1 fruit fly cellular context compared by ENCODE assay signal in genomic region chr3R:16624750-16625549, dm6.
TF ChIP-seq lines count a peak whose summit lies in the region.

TSS of gene Fas1 (plus strand) at chr3R:16625238.

TF ChIP-seq in whole organism, embryonic, 481 proteins besides CTCF, POLR2A, EP300 and RAD21 (continued from another document):
- TF ChIP-seq CG2199 (GFP tag; IDR thresholded peaks at IDR 0.05; lab: Robert Waterston, UW) (peak; percentile 80; the same call in 2 of the 3 replicates), Med (GFP tag; lab: Kevin White, UChicago) (peak; percentile 78), CG13123 (GFP tag; optimal IDR thresholded peaks at IDR 0.05; lab: Kevin White, UChicago) (no peak), stc (GFP tag; IDR thresholded peaks at IDR 0.05; lab: Robert Waterston, UW) (peak; percentile 9; the same call in 1 of the 2 replicates), CG14710 (tag; optimal IDR thresholded peaks at IDR 0.05; lab: Kevin White, UChicago) (peak; percentile 70), CG4730 (GFP tag; IDR thresholded peaks at IDR 0.05; lab: Robert Waterston, UW) (no peak), Dek (tag; optimal IDR thresholded peaks at IDR 0.05; lab: Kevin White, UChicago) (no peak), CG7271 (tag; optimal IDR thresholded peaks at IDR 0.05; lab: Kevin White, UChicago) (no peak), ac (GFP tag; optimal IDR thresholded peaks at IDR 0.05; lab: Kevin White, UChicago) (no peak), CG14965 (GFP tag; optimal IDR thresholded peaks at IDR 0.05; lab: Kevin White, UChicago; ENCODE audit: borderline replicate concordance) (no peak), pita (GFP tag; optimal IDR thresholded peaks at IDR 0.05; lab: Kevin White, UChicago) (peak; percentile 93), maf-S (GFP tag; optimal IDR thresholded peaks at IDR 0.05; lab: Kevin White, UChicago) (no peak), CG12299 (tag; optimal IDR thresholded peaks at IDR 0.05; lab: Kevin White, UChicago) (peak; percentile 13), gcm (GFP tag; optimal IDR thresholded peaks at IDR 0.05; lab: Kevin White, UChicago) (no peak), prd (optimal IDR thresholded peaks at IDR 0.05; lab: Kevin White, UChicago) (no peak), prd (GFP tag; IDR thresholded peaks at IDR 0.05; lab: Robert Waterston, UW) (no peak), hbn (GFP tag; IDR thresholded peaks at IDR 0.05; lab: Robert Waterston, UW; ENCODE audit: partially characterized antibody) (peak; percentile 40; the same call in 1 of the 2 replicates), CG4424 (GFP tag; optimal IDR thresholded peaks at IDR 0.05; lab: Kevin White, UChicago) (peak; percentile 15), Dll (GFP tag; IDR thresholded peaks at IDR 0.05; lab: Robert Waterston, UW; ENCODE audit: partially characterized antibody) (peak; percentile 69), Sox102F (GFP tag; optimal IDR thresholded peaks at IDR 0.05; lab: Kevin White, UChicago) (no peak), cato (GFP tag; optimal IDR thresholded peaks at IDR 0.05; lab: Kevin White, UChicago; ENCODE audit: borderline replicate concordance) (no peak), Sry-δ (GFP tag; optimal IDR thresholded peaks at IDR 0.05; lab: Kevin White, UChicago) (peak; percentile 57), lbe (GFP tag; optimal IDR thresholded peaks at IDR 0.05; lab: Kevin White, UChicago) (no peak), knrl (GFP tag; IDR thresholded peaks at IDR 0.05; lab: Robert Waterston, UW; ENCODE audit: partially characterized antibody) (peak; percentile 52; the same call in 1 of the 3 replicates), chn (GFP tag; optimal IDR thresholded peaks at IDR 0.05; lab: Kevin White, UChicago) (no peak), CG8359 (GFP tag; optimal IDR thresholded peaks at IDR 0.05; lab: Kevin White, UChicago; ENCODE audit: borderline replicate concordance) (no peak), NC2α (GFP tag; optimal IDR thresholded peaks at IDR 0.05; lab: Kevin White, UChicago) (no peak), CG5953 (GFP tag; IDR thresholded peaks at IDR 0.05; lab: Robert Waterston, UW) (no peak), Spps (tag; optimal IDR thresholded peaks at IDR 0.05; lab: Kevin White, UChicago) (no peak), Scr (GFP tag; IDR thresholded peaks at IDR 0.05; lab: Robert Waterston, UW; ENCODE audit: partially characterized antibody) (peak; percentile 71), CG6765 (GFP tag; optimal IDR thresholded peaks at IDR 0.05; lab: Kevin White, UChicago) (peak; percentile 8), CG18011 (GFP tag; optimal IDR thresholded peaks at IDR 0.05; lab: Kevin White, UChicago) (no peak), CG12219 (GFP tag; optimal IDR thresholded peaks at IDR 0.05; lab: Kevin White, UChicago) (no peak), jing (GFP tag; optimal IDR thresholded peaks at IDR 0.05; lab: Kevin White, UChicago) (no peak), CG8089 (GFP tag; optimal IDR thresholded peaks at IDR 0.05; lab: Kevin White, UChicago) (peak; percentile 15), pzg (GFP tag; optimal IDR thresholded peaks at IDR 0.05; lab: Kevin White, UChicago) (peak; percentile 39), Hmr (GFP tag; optimal IDR thresholded peaks at IDR 0.05; lab: Kevin White, UChicago) (peak; percentile 41), phol (tag; optimal IDR thresholded peaks at IDR 0.05; lab: Kevin White, UChicago) (peak; percentile 12), Hsf (GFP tag; optimal IDR thresholded peaks at IDR 0.05; lab: Kevin White, UChicago) (no peak), Doc3 (GFP tag; IDR thresholded peaks at IDR 0.05; lab: Robert Waterston, UW; ENCODE audit: partially characterized antibody) (peak; percentile 62), CG30020 (tag; optimal IDR thresholded peaks at IDR 0.05; lab: Kevin White, UChicago) (peak; percentile 6), CG18764 (GFP tag; optimal IDR thresholded peaks at IDR 0.05; lab: Kevin White, UChicago) (no peak), CG2129 (GFP tag; IDR thresholded peaks at IDR 0.05; lab: Robert Waterston, UW; ENCODE audit: partially characterized antibody) (peak; percentile 49), Neu2 (GFP tag; optimal IDR thresholded peaks at IDR 0.05; lab: Kevin White, UChicago; ENCODE audit: borderline replicate concordance) (no peak), Abd-B (GFP tag; optimal IDR thresholded peaks at IDR 0.05; lab: Kevin White, UChicago) (peak; percentile 36), stwl (tag; optimal IDR thresholded peaks at IDR 0.05; lab: Kevin White, UChicago) (peak; percentile 89), lmd (GFP tag; IDR thresholded peaks at IDR 0.05; lab: Robert Waterston, UW) (no peak), ap (GFP tag; IDR thresholded peaks at IDR 0.05; lab: Robert Waterston, UW) (no peak), MBD-R2 (GFP tag; IDR thresholded peaks at IDR 0.05; lab: Robert Waterston, UW) (peak; percentile 41), Side (GFP tag; optimal IDR thresholded peaks at IDR 0.05; lab: Kevin White, UChicago) (no peak), CG3838 (GFP tag; optimal IDR thresholded peaks at IDR 0.05; lab: Kevin White, UChicago) (no peak), Fer2 (tag; optimal IDR thresholded peaks at IDR 0.05; lab: Kevin White, UChicago) (no peak), amos (GFP tag; IDR thresholded peaks at IDR 0.05; lab: Robert Waterston, UW; ENCODE audit: partially characterized antibody) (peak; percentile 71), Ets97D (GFP tag; optimal IDR thresholded peaks at IDR 0.05; lab: Kevin White, UChicago) (peak; percentile 59), crp (GFP tag; optimal IDR thresholded peaks at IDR 0.05; lab: Kevin White, UChicago) (no peak), Oli (tag; optimal IDR thresholded peaks at IDR 0.05; lab: Kevin White, UChicago) (no peak), dm (GFP tag; optimal IDR thresholded peaks at IDR 0.05; lab: Kevin White, UChicago) (peak; percentile 30), CG15514 (GFP tag; optimal IDR thresholded peaks at IDR 0.05; lab: Kevin White, UChicago) (peak; percentile 41), CG1603 (tag; optimal IDR thresholded peaks at IDR 0.05; lab: Kevin White, UChicago) (peak; percentile 5), kah (GFP tag; optimal IDR thresholded peaks at IDR 0.05; lab: Kevin White, UChicago) (no peak), CG7963 (GFP tag; IDR thresholded peaks at IDR 0.05; lab: Robert Waterston, UW; ENCODE audit: partially characterized antibody) (peak; percentile 70), CG2116 (GFP tag; optimal IDR thresholded peaks at IDR 0.05; lab: Kevin White, UChicago) (peak; percentile 99), CG7987 (GFP tag; optimal IDR thresholded peaks at IDR 0.05; lab: Kevin White, UChicago) (peak; percentile 23), unc-4 (GFP tag; IDR thresholded peaks at IDR 0.05; lab: Robert Waterston, UW; ENCODE audit: partially characterized antibody) (peak; percentile 74), NFAT (GFP tag; IDR thresholded peaks at IDR 0.05; lab: Robert Waterston, UW) (peak; percentile 42; the same call in 1 of the 2 replicates), z (GFP tag; IDR thresholded peaks at IDR 0.05; lab: Robert Waterston, UW) (no peak), sd (tag; optimal IDR thresholded peaks at IDR 0.05; lab: Kevin White, UChicago) (peak; percentile 7), D19A (tag; optimal IDR thresholded peaks at IDR 0.05; lab: Kevin White, UChicago) (peak; percentile 2), Dp (GFP tag; optimal IDR thresholded peaks at IDR 0.05; lab: Kevin White, UChicago) (peak; percentile 73), CG30431 (GFP tag; optimal IDR thresholded peaks at IDR 0.05; lab: Kevin White, UChicago) (no peak), CG10366 (GFP tag; IDR thresholded peaks at IDR 0.05; lab: Robert Waterston, UW) (no peak), Dad (GFP tag; optimal IDR thresholded peaks at IDR 0.05; lab: Kevin White, UChicago) (no peak), BEAF-32 (GFP tag; optimal IDR thresholded peaks at IDR 0.05; lab: Kevin White, UChicago) (peak; percentile 76), CG10959 (GFP tag; IDR thresholded peaks at IDR 0.05; lab: Robert Waterston, UW) (no peak), Drgx (GFP tag; IDR thresholded peaks at IDR 0.05; lab: Robert Waterston, UW) (peak; percentile 29; the same call in 1 of the 2 replicates), CG14860 (GFP tag; IDR thresholded peaks at IDR 0.05; lab: Robert Waterston, UW; ENCODE audit: partially characterized antibody) (peak; percentile 44; the same call in 1 of the 3 replicates)
TF ChIP-seq in whole organism, embryonic: peak in this region for 117.
